Worm (Caenorhabditis elegans): ENCODE measurements around the gene eef-1G.

DNA sequence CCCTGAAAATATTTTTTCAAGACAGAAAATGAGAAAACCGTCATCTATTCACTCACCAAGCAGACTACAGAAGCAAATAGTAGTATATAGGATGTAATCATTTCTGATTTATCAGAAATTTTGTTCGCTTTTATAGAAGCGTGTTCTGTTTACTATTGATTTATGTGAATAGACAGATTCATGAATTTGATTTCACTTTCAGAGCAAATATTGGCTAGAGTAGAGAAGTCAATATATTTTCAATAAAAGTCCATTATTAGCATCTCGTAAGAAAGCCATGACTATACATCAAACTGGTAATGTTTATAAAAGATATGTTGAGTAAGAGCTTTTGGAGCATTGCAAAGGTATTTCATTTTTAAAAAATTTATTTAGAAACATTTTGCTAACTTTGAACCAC, 34.3 kb upstream of the eef-1G start, which contains the start of gene scvp-1:
- TF ChIP-seq fkh-10 (GFP tag; optimal IDR thresholded peaks at IDR 0.05) (no peak), eyg-1 (tag; optimal IDR thresholded peaks at IDR 0.05) (no peak), T23F11.4 (GFP tag; optimal IDR thresholded peaks at IDR 0.05) (no peak)

Measured in whole organism, late embryonic.